Worm (Caenorhabditis elegans) whole organism, L1 larva: ENCODE data around the gene H10D18.1.

Experiments used
- ceh-90 ChIP-seq: sonication (generic microtip); optimal IDR thresholded peaks from 2 replicates; lab custom pipeline; 2016; ENCODE audit warnings: missing genetic modification characterization, missing compliant biosample characterization
- elt-3 ChIP-seq, 6 experiments: fragments of 150-350 bp in 1 of 6; sonication (generic microtip); optimal IDR thresholded peaks; 2 replicates each; lab custom pipeline; 2017 to 2018; ENCODE audit warnings: missing biosample characterization in 6 of 6, missing genetic modification characterization in 6 of 6, inconsistent platforms in 1 of 6
- nhr-77 ChIP-seq: fragments of 150-350 bp; optimal IDR thresholded peaks from 2 replicates; lab custom pipeline; 2014; ENCODE audit warnings: missing biosample characterization, missing genetic modification characterization
- snpc-4 ChIP-seq: fragments of 150-350 bp; optimal IDR thresholded peaks from 2 replicates; lab custom pipeline; 2014; ENCODE audit warnings: missing biosample characterization, missing genetic modification characterization

ce11 chrV:3832661-3833060, 17.6 kb downstream of the H10D18.1 start:
- TF ChIP-seq elt-3 (tag; optimal IDR thresholded peaks at IDR 0.05; lab: Kevin White, UChicago) (no peak), nhr-77 (no peak), ceh-90 (tag; lab: Kevin White, UChicago) (no peak), snpc-4 (tag; lab: Kevin White, UChicago) (no peak)
